Worm (Caenorhabditis elegans) whole organism, midembryonic: ENCODE results near the gene B0464.6.

Experiments used
- T22C8.4 ChIP-seq: fragments of 200-800 bp; sonication (Bioruptor generic); IDR thresholded peaks from 2 replicates; pipeline ENCODE4 v1.3.6; 2022; ENCODE audit warnings: missing genetic modification characterization, missing compliant biosample characterization
- cog-1 ChIP-seq: sonication (generic microtip); optimal IDR thresholded peaks from 2 replicates; lab custom pipeline; 2016; ENCODE audit warnings: missing genetic modification characterization, missing compliant biosample characterization
- flt-1 ChIP-seq: fragments of 200-800 bp; sonication (Bioruptor generic); IDR thresholded peaks from 2 replicates; pipeline ENCODE4 v1.3.6; 2022; ENCODE audit warnings: missing genetic modification characterization, missing compliant biosample characterization
- klf-2 ChIP-seq: fragments of 200-800 bp; sonication (Bioruptor generic); conservative IDR thresholded peaks from 2 replicates; pipeline ENCODE4 v1.3.6; 2022; ENCODE audit warnings: missing genetic modification reagents, missing genetic modification characterization, missing compliant biosample characterization
- med-1 ChIP-seq: sonication (generic microtip); optimal IDR thresholded peaks from 2 replicates; lab custom pipeline; 2017; ENCODE audit warnings: missing genetic modification characterization, mild to moderate bottlenecking, missing compliant biosample characterization, antibody characterized with exemption, missing genetic modification reagents; ENCODE audit not compliant: insufficient read depth
- ref-1 ChIP-seq: fragments of 200-800 bp; sonication (Bioruptor generic); conservative IDR thresholded peaks from 2 replicates; pipeline ENCODE4 v1.3.6; 2022; ENCODE audit warnings: missing genetic modification reagents, missing genetic modification characterization, missing compliant biosample characterization
- tab-1 ChIP-seq: fragments of 200-800 bp; sonication (Bioruptor generic); IDR thresholded peaks from 2 replicates; pipeline ENCODE4 v1.3.6; 2022; ENCODE audit warnings: missing genetic modification characterization, missing compliant biosample characterization
- ztf-23 ChIP-seq: fragments of 200-800 bp; sonication (Bioruptor generic); IDR thresholded peaks from 2 replicates; pipeline ENCODE4 v1.3.6; 2022; ENCODE audit warnings: missing genetic modification reagents, missing genetic modification characterization, missing compliant biosample characterization
- ztf-29 ChIP-seq: fragments of 200-800 bp; sonication (Bioruptor generic); IDR thresholded peaks from 2 replicates; pipeline ENCODE4 v1.3.6; 2022; ENCODE audit warnings: missing genetic modification reagents, missing genetic modification characterization, missing compliant biosample characterization

Gene B0464.6

DNA sequence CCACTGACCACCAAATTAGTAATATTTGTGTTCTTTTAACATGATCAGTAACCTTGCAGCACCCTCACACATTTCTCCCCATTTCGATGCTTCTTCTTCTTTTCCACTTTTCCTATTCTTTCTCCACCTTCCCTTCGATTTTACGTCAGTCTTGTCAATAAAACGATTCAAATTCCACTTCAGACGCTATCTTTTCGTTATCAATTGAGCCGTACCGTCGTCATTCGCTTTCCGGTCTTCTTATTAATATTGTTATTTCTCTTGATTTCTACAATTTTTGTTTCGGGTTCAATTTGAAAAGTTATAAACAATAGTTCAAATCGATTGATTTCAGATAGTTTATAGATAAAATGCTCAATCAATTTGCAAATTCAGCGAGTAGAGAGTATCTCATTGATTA is 21.7 kb upstream of the B0464.6 start:
- no peak for TF ChIP-seq ref-1 (GFP tag; lab: Robert Waterston, UW)
- no peak for TF ChIP-seq flt-1
- no peak for TF ChIP-seq ztf-29 (GFP tag; lab: Robert Waterston, UW)
- TF ChIP-seq tab-1 (GFP tag; lab: Robert Waterston, UW), result no peak
- no peak for TF ChIP-seq cog-1 (tag; lab: Kevin White, UChicago)
- TF ChIP-seq klf-2 (GFP tag; lab: Robert Waterston, UW), result no peak
- no peak for TF ChIP-seq T22C8.4 (GFP tag; lab: Robert Waterston, UW)
- TF ChIP-seq ztf-23 (GFP tag; lab: Robert Waterston, UW), result no peak
- TF ChIP-seq med-1 (GFP tag; lab: Kevin White, UChicago), result no peak

DNA sequence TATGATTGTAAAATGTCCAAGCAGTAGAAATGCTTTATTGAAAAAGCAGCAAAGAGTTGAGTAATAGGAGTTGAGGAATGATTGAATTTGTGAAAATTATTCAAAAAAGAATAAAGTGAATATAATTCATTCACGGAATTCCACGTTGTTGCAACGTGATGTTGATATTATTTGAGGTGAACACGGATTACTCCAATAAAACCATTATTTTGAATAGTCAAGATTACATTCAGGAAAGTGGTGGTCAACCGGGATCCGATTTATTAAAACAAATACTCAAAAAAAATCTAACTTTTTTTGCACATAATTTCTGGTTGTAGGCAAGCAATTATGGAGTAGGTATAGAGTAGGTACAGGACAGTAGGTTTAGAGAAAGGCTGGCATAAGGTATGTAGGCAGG is 19.6 kb upstream of the B0464.6 start, which contains the start of gene bre-3:
bre-3 (minus strand) TSS at position 101 of the 400 bp plus-strand sequence.
- TF ChIP-seq T22C8.4 (GFP tag; lab: Robert Waterston, UW) (no peak), ref-1 (GFP tag; lab: Robert Waterston, UW) (no peak), klf-2 (GFP tag; lab: Robert Waterston, UW) (no peak), med-1 (GFP tag; lab: Kevin White, UChicago) (no peak), ztf-29 (GFP tag; lab: Robert Waterston, UW) (no peak), tab-1 (GFP tag; lab: Robert Waterston, UW) (no peak), flt-1 (no peak), cog-1 (tag; lab: Kevin White, UChicago) (no peak), ztf-23 (GFP tag; lab: Robert Waterston, UW) (no peak)

DNA sequence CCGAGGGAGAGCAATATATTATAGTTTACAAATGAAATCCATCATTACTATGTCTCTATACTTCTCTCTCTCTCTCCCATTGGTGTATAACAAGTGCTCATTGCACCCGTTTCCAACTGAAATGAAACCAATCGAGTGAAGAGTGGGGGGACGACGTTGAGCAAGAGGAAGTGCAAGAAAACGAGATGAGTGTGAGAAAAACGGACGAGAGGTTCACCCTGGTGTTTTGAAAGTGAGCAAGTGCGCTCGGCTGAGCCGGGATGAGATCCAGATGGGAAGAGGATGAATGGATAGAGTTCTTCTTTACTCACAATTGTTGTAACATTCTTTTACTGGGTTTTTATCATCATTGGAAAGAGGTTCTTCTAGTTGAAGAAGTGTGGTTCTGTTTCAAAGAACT is 18.0 kb upstream of the B0464.6 start:
- TF ChIP-seq klf-2 (GFP tag; lab: Robert Waterston, UW) (no peak), ref-1 (GFP tag; lab: Robert Waterston, UW) (no peak), ztf-29 (GFP tag; lab: Robert Waterston, UW) (no peak), tab-1 (GFP tag; lab: Robert Waterston, UW) (no peak), T22C8.4 (GFP tag; lab: Robert Waterston, UW) (no peak), ztf-23 (GFP tag; lab: Robert Waterston, UW) (no peak), cog-1 (tag; lab: Kevin White, UChicago) (no peak), med-1 (GFP tag; lab: Kevin White, UChicago) (no peak), flt-1 (no peak)

DNA sequence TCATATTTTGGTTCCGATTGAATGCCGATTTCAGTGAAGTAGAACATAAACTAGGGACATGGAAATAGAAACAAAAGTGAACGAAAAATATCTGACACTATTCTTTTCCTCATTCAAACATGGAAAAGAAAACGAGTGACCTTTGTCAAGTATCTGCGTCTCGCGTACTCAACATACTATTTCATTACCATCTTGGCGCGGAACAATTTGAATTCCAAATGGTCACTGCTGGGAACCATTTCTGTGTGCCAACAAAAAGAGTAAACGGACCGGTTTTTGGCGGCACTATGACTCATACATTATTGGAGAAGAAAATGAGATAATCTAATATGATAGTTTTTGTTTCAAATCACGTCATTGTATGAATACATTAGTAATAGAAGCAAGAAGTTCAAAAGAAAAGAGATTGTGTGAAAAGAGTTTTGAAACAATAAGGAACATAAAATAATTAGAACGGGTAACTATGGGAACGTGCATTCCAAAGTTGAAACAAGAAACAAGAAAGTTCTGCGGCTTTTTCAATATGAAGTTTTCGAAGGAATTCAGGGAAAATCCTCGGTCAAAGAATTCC is 16.7 kb upstream of the B0464.6 start:
- no peak for TF ChIP-seq T22C8.4 (GFP tag; lab: Robert Waterston, UW)
- TF ChIP-seq cog-1 (tag; lab: Kevin White, UChicago), result no peak
- no peak for TF ChIP-seq ztf-29 (GFP tag; lab: Robert Waterston, UW)
- TF ChIP-seq ztf-23 (GFP tag; lab: Robert Waterston, UW), result no peak
- TF ChIP-seq klf-2 (GFP tag; lab: Robert Waterston, UW), result no peak
- no peak for TF ChIP-seq flt-1
- no peak for TF ChIP-seq ref-1 (GFP tag; lab: Robert Waterston, UW)
- TF ChIP-seq med-1 (GFP tag; lab: Kevin White, UChicago), result no peak
- no peak for TF ChIP-seq tab-1 (GFP tag; lab: Robert Waterston, UW)

DNA sequence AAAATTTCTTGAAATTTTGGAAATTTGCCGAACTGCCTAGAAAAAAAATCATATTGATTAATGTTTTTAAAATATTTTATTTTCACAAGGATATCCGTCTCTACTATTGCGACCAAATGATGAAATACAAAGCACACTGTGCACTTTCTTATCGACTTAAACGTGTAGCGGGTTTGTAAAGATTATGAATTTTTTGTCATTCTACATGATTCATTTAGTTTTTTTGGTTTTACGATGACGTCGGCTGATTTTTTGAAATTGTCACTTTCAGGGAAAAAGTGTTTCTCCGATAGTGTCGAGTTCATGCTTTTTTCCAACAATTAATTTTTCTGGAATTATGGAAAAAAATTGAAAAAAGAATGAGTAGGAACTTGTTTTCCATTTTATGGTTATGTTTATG is 10.8 kb upstream of the B0464.6 start:
- TF ChIP-seq ztf-23 (GFP tag; lab: Robert Waterston, UW) (no peak), T22C8.4 (GFP tag; lab: Robert Waterston, UW) (no peak), med-1 (GFP tag; lab: Kevin White, UChicago) (no peak), ztf-29 (GFP tag; lab: Robert Waterston, UW) (no peak), flt-1 (no peak), ref-1 (GFP tag; lab: Robert Waterston, UW) (no peak), tab-1 (GFP tag; lab: Robert Waterston, UW) (no peak), klf-2 (GFP tag; lab: Robert Waterston, UW) (no peak), cog-1 (tag; lab: Kevin White, UChicago) (no peak)

DNA sequence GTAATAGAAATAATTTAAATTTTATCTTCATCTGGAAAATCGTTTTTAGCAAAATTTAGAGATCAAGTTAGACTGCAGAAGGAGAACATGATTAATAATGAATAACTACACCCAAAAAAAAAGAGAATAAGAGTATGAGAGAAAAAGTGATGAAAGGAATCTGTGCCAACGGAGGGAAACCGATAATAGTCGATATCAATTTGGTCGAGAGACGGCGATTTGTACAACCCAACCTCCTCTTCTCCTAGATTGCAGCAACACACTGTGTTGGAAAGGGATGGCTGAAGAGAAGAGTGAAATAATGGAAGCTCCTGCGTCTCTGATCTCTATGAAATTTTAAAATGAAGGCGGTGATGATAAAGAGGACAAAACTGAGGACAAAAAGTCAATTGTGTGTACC is 8.7 kb upstream of the B0464.6 start:
- TF ChIP-seq T22C8.4 (GFP tag; lab: Robert Waterston, UW), result no peak

DNA sequence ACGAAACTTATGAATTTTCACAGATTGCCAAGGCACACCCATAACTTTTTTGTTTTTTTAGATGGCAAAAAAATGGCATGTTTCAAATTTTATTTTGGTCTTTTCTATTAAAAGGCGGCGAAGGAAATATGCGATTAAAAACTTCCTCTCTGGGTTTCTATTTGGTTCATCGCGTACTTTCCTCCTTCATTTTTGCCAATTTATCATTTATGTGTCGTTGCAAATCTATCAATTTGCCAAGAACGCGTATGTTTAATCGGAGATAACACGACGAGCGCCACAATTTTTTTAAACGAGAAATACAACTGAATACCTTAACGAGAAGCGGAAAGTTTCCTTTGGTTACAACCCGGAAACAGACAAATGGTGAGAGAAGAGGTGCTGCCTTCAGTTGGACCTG is 6.7 kb upstream of the B0464.6 start:
- TF ChIP-seq T22C8.4 (GFP tag; lab: Robert Waterston, UW) (no peak), cog-1 (tag; lab: Kevin White, UChicago) (no peak), ztf-23 (GFP tag; lab: Robert Waterston, UW) (no peak), ref-1 (GFP tag; lab: Robert Waterston, UW) (no peak), klf-2 (GFP tag; lab: Robert Waterston, UW) (no peak), med-1 (GFP tag; lab: Kevin White, UChicago) (no peak)

DNA sequence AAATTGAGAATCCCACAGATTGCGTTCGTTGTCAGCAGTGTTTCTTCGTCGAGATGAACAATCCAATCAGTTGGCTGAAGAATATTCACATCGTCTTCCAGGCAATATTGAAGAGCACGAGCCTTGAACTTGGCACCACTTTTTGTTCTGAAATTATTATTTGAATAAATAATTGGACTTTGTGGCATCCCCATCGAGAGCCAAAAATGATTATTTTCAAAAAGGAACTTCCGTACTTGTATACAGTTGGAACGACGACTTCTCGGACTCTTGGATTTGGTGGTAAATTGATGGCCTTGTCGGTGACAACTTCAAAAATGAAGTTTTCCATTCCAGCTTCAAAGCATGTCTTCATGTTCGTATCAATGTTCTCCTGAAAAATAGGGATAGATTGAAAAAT is 6.2 kb upstream of the B0464.6 start:
- TF ChIP-seq tab-1 (GFP tag; lab: Robert Waterston, UW) (no peak), ztf-29 (GFP tag; lab: Robert Waterston, UW) (no peak), flt-1 (no peak), klf-2 (GFP tag; lab: Robert Waterston, UW) (no peak), med-1 (GFP tag; lab: Kevin White, UChicago) (no peak), cog-1 (tag; lab: Kevin White, UChicago) (no peak), T22C8.4 (GFP tag; lab: Robert Waterston, UW) (no peak), ztf-23 (GFP tag; lab: Robert Waterston, UW) (no peak), ref-1 (GFP tag; lab: Robert Waterston, UW) (no peak)

DNA sequence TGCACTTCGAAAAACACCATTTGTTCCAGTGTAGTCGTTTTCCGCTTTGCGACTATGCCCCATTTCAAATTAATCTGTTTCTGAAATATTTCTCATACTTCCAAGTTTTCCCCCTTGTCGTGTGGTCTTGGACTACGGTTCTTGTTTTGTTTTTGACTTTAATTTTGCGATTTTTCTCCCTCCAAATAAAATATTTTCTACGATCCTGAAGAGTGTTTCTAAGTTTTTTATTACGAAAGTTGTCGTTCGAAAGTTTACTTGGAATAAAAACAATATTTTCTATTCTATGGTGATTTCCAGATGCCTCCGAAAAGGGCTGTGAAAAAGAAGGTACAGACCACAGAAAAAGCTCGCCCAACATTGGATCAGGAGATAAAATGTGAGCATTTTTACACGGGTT is 2.1 kb upstream of the B0464.6 start, which contains the start of gene tag-342:
tag-342 (plus strand) TSS at position 301 of the 400 bp plus-strand sequence.
- no peak for TF ChIP-seq klf-2 (GFP tag; lab: Robert Waterston, UW)
- TF ChIP-seq T22C8.4 (GFP tag; lab: Robert Waterston, UW), result no peak
- TF ChIP-seq tab-1 (GFP tag; lab: Robert Waterston, UW), result no peak
- no peak for TF ChIP-seq ztf-29 (GFP tag; lab: Robert Waterston, UW)
- TF ChIP-seq ref-1 (GFP tag; lab: Robert Waterston, UW), result no peak
- no peak for TF ChIP-seq cog-1 (tag; lab: Kevin White, UChicago)
- TF ChIP-seq ztf-23 (GFP tag; lab: Robert Waterston, UW), result no peak
- no peak for TF ChIP-seq flt-1
- TF ChIP-seq med-1 (GFP tag; lab: Kevin White, UChicago), result no peak
